Worm (Caenorhabditis elegans): ENCODE data around the gene K10G6.5.

The K10G6.5 gene

DNA sequence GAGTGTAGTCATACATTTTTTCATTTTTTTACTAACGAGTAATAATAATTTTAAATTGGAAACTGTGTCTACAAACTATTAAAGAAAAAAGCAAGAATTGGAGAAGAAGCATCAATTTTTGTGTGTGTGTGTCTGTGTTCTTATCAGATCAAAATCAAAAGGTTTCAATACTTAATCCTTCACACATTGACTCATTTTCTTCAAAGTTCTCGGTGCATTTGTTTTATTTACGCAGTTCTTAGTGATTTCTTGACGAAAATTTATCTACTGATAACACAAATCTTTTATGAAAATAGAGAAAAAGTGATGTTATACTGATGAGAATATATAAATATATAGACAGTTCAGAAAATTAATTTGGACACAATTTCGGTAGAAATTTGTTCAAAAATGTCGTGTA, 9.0 kb downstream of the K10G6.5 start, which contains the start of gene clc-22:
Gene clc-22 (minus strand): TSS at position 71 of the 400 bp plus-strand sequence.
- TF ChIP-seq nhr-41 (GFP tag; IDR thresholded peaks at IDR 0.05) (no peak), unc-130 (GFP tag; optimal IDR thresholded peaks at IDR 0.05) (no peak), ceh-20 (GFP tag; IDR thresholded peaks at IDR 0.05) (no peak), vab-7 (GFP tag; IDR thresholded peaks at IDR 0.05) (no peak), F26F4.8 (GFP tag; conservative IDR thresholded peaks at IDR 0.05) (no peak), daf-19 (GFP tag; conservative IDR thresholded peaks at IDR 0.05) (no peak), Y105C5A.15 (GFP tag; IDR thresholded peaks at IDR 0.05) (no peak), jun-1 (tag; optimal IDR thresholded peaks at IDR 0.05) (no peak), mep-1 (tag; optimal IDR thresholded peaks at IDR 0.05) (no peak), sdz-12 (GFP tag; optimal IDR thresholded peaks at IDR 0.05) (no peak), gei-8 (GFP tag; optimal IDR thresholded peaks at IDR 0.05) (no peak), dmd-6 (GFP tag; IDR thresholded peaks at IDR 0.05) (no peak), nhr-76 (tag; optimal IDR thresholded peaks at IDR 0.05) (no peak), F44E2.7 (GFP tag; IDR thresholded peaks at IDR 0.05) (no peak), egl-27 (tag; optimal IDR thresholded peaks at IDR 0.05) (no peak), R02D3.7 (tag; optimal IDR thresholded peaks at IDR 0.05) (no peak), ZK337.2 (GFP tag; IDR thresholded peaks at IDR 0.05) (no peak), hlh-11 (tag; optimal IDR thresholded peaks at IDR 0.05) (no peak), snpc-4 (tag; optimal IDR thresholded peaks at IDR 0.05) (no peak), nhr-237 (tag; optimal IDR thresholded peaks at IDR 0.05) (no peak)

DNA sequence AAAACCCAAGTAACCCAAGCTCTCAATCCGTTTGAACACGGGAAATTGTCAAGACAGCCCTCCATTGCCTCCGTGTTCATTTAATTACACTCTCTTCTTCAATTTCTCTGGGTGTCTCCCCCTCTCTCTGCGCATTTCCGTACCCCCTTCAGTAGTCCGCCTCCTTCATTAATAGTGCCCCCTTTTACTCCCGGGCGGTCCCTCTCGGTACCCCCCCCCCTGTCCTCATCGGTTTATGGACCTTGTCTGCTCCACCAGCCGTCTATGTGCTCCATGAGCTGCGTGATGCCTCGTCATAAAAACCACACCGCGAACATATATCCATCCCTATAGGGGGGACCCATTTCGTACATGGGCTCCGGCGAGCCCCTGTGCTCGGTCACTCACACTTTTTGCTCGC, 12.5 kb downstream of the K10G6.5 start:
- TF ChIP-seq ceh-82 (tag; optimal IDR thresholded peaks at IDR 0.05) (no peak), lim-7 (GFP tag; IDR thresholded peaks at IDR 0.05) (no peak), jun-1 (tag; optimal IDR thresholded peaks at IDR 0.05) (no peak), nhr-77 (tag; optimal IDR thresholded peaks at IDR 0.05) (no peak), lsy-2 (tag; optimal IDR thresholded peaks at IDR 0.05) (no peak), zfp-2 (tag; optimal IDR thresholded peaks at IDR 0.05) (no peak), hmg-1.1 (GFP tag; IDR thresholded peaks at IDR 0.05) (0 out of 2 replicates have a peak, but pooled peaks have one; percentile 24), hlh-30 (tag; optimal IDR thresholded peaks at IDR 0.05; ENCODE audit: insufficient read depth) (no peak), unc-39 (tag; optimal IDR thresholded peaks at IDR 0.05) (no peak), zip-2 (tag; optimal IDR thresholded peaks at IDR 0.05) (no peak), ama-1 (optimal IDR thresholded peaks at IDR 0.05) (no peak), lin-38 (GFP tag; IDR thresholded peaks at IDR 0.05) (no peak), Y5F2A.4 (GFP tag; optimal IDR thresholded peaks at IDR 0.05) (no peak), set-16 (GFP tag; IDR thresholded peaks at IDR 0.05) (peak; percentile 76), ZK546.5 (tag; optimal IDR thresholded peaks at IDR 0.05) (no peak), nhr-102 (tag; optimal IDR thresholded peaks at IDR 0.05) (no peak), ctbp-1 (GFP tag; IDR thresholded peaks at IDR 0.05) (no peak), hif-1 (tag; optimal IDR thresholded peaks at IDR 0.05) (no peak), ceh-32 (tag; optimal IDR thresholded peaks at IDR 0.05; ENCODE audit: poor library complexity) (no peak), aha-1 (tag) (peak; percentile 35), tra-1 (GFP tag; IDR thresholded peaks at IDR 0.05) (0 out of 2 replicates have a peak, but pooled peaks have one; percentile 59), unc-62 (GFP tag; optimal IDR thresholded peaks at IDR 0.05 in 1 of 2) (peak in 1 of 2 experiments; percentile 32), unc-62 (tag; optimal IDR thresholded peaks at IDR 0.05) (no peak)

DNA sequence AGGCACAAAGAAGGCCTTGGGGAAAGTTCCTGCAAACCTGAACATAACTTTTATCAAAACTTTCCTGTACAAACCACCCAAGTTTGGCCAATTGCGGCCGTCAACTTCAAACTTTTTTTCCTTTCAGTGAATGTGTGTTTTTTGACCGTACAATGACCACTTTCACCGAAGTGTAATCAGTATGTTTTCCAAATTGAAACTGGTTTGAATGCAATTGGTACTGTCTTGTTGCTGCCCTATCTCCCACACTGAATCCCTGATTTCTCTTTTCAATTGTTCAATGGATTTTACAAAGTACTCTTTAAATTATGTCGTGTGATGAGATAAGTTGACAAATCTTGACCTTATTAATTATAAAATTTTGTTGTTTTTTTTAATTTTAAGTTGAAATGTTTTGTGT, 13.4 kb downstream of the K10G6.5 start:
- TF ChIP-seq zfp-2 (tag; optimal IDR thresholded peaks at IDR 0.05) (no peak), zag-1 (tag; optimal IDR thresholded peaks at IDR 0.05) (no peak), nhr-237 (tag; optimal IDR thresholded peaks at IDR 0.05) (no peak), F37D6.2 (tag; optimal IDR thresholded peaks at IDR 0.05) (no peak), daf-19 (GFP tag; conservative IDR thresholded peaks at IDR 0.05) (no peak), hlh-30 (tag; optimal IDR thresholded peaks at IDR 0.05; ENCODE audit: insufficient read depth) (no peak), madf-9 (GFP tag; conservative IDR thresholded peaks at IDR 0.05) (no peak), egl-27 (tag; optimal IDR thresholded peaks at IDR 0.05) (no peak), aha-1 (tag) (no peak), fkh-10 (GFP tag; optimal IDR thresholded peaks at IDR 0.05) (no peak), nhr-10 (tag; optimal IDR thresholded peaks at IDR 0.05) (no peak), set-16 (GFP tag; IDR thresholded peaks at IDR 0.05) (no peak)

Measured in whole organism, L4 larva.